Worm (Caenorhabditis elegans): Measurements from ENCODE around the gene K10D11.4.

K10D11.4 gene

DNA sequence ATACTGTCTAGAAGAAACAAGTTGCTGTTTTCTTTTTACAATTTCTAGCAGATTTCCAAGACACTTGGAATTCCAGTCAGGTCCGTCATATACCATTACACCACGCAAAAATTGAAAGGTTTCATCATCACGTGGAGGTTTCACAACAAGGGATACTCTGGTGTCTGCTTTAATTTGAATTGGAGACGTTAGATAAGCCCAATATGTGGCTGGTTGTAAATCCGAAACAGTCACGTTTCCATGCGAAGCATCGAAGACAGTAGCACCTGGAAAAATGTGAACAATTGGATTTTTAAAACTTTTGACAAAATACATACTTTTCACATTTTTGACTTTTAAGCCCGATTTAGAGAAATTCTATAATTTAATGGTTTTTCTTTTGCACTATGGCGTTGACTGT, 3.6 kb downstream of the K10D11.4 start:
- TF ChIP-seq W03F9.2 (tag; optimal IDR thresholded peaks at IDR 0.05) (no peak), him-1 (tag; optimal IDR thresholded peaks at IDR 0.05) (no peak), dao-5 (tag; optimal IDR thresholded peaks at IDR 0.05) (no peak)

- no peak for TF ChIP-seq him-1 (tag; optimal IDR thresholded peaks at IDR 0.05)
- no peak for TF ChIP-seq dao-5 (tag; optimal IDR thresholded peaks at IDR 0.05)
- TF ChIP-seq W03F9.2 (tag; optimal IDR thresholded peaks at IDR 0.05), result no peak
These were observed 4.9 kb downstream of the K10D11.4 start, which contains the start of gene K10D11.6 for ce11 chrIV:12989355-12989754. TSS of gene K10D11.6 (minus strand) at chrIV:12989455.

DNA sequence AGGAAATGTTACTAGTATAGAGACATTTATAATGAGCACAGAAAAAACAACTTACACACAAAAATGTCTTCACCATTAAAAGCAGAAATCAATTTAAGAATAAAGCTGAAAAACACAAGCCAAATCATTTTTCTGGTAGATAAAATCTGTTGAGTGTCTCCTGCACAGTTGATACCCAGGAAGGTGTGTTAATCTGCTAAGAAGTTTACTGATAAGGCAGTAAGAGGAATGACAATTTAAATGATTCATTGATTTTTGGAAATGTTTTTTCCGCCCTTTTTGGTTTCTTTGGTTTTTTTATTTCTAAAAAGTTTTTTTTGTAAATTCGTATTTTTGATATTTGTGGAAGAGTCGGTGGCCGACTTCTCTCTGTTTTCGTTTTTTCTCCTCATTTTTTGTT, 8.3 kb downstream of the K10D11.4 start, which contains the start of gene K10D11.3:
TSS of gene K10D11.3 (minus strand) at position 174 of the 400 bp plus-strand sequence.
- TF ChIP-seq W03F9.2 (tag; optimal IDR thresholded peaks at IDR 0.05) (no peak), him-1 (tag; optimal IDR thresholded peaks at IDR 0.05) (no peak), dao-5 (tag; optimal IDR thresholded peaks at IDR 0.05) (no peak)

ce11 chrIV:12978307-12979036, 15.8 kb downstream of the K10D11.4 start, which contains the start of gene K10D11.2:
TSS of gene K10D11.2 (plus strand) at chrIV:12978986.
- no peak for TF ChIP-seq dao-5 (tag; optimal IDR thresholded peaks at IDR 0.05)
- TF ChIP-seq W03F9.2 (tag; optimal IDR thresholded peaks at IDR 0.05), result no peak
- TF ChIP-seq him-1 (tag; optimal IDR thresholded peaks at IDR 0.05), result no peak

DNA sequence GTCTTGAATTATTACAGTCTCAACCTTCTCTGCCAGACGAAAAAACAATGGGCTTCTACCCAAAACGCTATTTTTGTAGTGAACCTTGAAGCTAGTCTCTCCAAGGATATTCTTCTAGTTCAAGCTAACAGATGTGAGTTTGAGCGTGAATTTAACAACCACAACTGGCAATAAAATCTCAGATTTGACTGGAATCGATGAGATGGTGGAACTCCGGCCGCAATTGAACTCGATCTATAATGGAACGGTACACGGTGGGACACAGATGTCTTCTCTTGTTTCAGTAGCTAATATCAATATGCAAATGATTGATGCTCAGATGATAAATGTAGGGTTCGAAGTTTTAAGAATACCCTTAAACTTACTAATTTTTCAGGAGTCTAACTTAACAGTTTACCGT, 16.6 kb downstream of the K10D11.4 start:
- TF ChIP-seq him-1 (tag; optimal IDR thresholded peaks at IDR 0.05) (no peak), W03F9.2 (tag; optimal IDR thresholded peaks at IDR 0.05) (no peak), dao-5 (tag; optimal IDR thresholded peaks at IDR 0.05) (no peak)

DNA sequence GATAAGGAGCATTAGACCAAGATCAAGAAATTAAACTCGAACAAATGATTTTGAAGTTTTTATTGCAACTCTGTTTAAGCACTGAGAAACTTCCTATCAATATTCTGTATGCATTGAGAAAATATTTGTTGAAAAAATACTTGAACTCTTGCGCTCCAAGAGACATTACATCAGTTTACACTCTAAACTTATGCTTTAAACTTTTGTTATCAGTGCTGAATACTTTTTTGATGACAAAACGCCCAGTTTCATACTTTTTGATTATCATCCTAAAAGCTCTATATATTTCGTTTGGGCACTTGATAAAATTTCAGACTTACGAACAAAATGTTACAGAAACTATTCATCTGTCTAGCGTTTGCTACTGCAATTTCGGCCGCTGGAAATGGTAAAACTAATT, 18.3 kb downstream of the K10D11.4 start, which contains the start of gene dod-17:
TSS of gene dod-17 (plus strand) at position 323 of the 400 bp plus-strand sequence.
- TF ChIP-seq him-1 (tag; optimal IDR thresholded peaks at IDR 0.05) (no peak), W03F9.2 (tag; optimal IDR thresholded peaks at IDR 0.05) (no peak), dao-5 (tag; optimal IDR thresholded peaks at IDR 0.05) (no peak)

ce11 chrIV:12973336-12973735, 20.9 kb downstream of the K10D11.4 start, which contains the start of gene F55G11.4:
TSS of gene F55G11.4 (plus strand) at chrIV:12973624.
- TF ChIP-seq him-1 (tag; optimal IDR thresholded peaks at IDR 0.05), result no peak
- no peak for TF ChIP-seq dao-5 (tag; optimal IDR thresholded peaks at IDR 0.05)
- no peak for TF ChIP-seq W03F9.2 (tag; optimal IDR thresholded peaks at IDR 0.05)

ce11 chrIV:12972780-12973179, 21.5 kb downstream of the K10D11.4 start:
- TF ChIP-seq W03F9.2 (tag; optimal IDR thresholded peaks at IDR 0.05) (no peak), him-1 (tag; optimal IDR thresholded peaks at IDR 0.05) (no peak), dao-5 (tag; optimal IDR thresholded peaks at IDR 0.05) (no peak)

DNA sequence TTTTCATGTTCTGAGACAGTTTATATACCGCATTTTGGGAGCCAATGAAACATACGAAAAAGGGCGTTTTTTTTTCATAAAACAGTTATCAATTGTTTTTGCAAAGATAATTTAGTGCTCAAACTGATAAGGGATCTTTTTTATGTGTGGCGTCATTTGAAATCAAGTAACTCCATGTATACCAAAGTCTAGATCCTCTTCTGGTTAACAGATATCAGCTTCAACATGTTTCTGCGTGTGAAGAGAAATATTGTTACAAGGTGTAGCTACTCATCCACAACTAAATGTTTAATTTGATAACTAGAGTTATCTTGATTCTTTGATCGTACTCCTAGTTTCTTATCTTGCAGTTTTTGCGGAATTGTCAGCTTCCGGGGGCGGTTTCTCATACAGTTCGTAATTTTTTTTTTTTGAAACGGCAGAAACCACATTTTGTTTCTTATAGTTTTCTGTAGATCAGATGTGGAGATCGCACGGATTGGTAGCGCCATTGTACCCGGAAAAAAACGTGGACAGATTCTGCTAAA, 22.2 kb downstream of the K10D11.4 start:
- TF ChIP-seq dao-5 (tag; optimal IDR thresholded peaks at IDR 0.05) (no peak), him-1 (tag; optimal IDR thresholded peaks at IDR 0.05) (no peak), W03F9.2 (tag; optimal IDR thresholded peaks at IDR 0.05) (no peak)

ce11 chrIV:12969141-12969540, 25.1 kb downstream of the K10D11.4 start, which contains the start of gene F55G11.2:
TSS of gene F55G11.2 (minus strand) at chrIV:12969289.
- no peak for TF ChIP-seq him-1 (tag; optimal IDR thresholded peaks at IDR 0.05)
- TF ChIP-seq dao-5 (tag; optimal IDR thresholded peaks at IDR 0.05), result no peak
- no peak for TF ChIP-seq W03F9.2 (tag; optimal IDR thresholded peaks at IDR 0.05)

DNA sequence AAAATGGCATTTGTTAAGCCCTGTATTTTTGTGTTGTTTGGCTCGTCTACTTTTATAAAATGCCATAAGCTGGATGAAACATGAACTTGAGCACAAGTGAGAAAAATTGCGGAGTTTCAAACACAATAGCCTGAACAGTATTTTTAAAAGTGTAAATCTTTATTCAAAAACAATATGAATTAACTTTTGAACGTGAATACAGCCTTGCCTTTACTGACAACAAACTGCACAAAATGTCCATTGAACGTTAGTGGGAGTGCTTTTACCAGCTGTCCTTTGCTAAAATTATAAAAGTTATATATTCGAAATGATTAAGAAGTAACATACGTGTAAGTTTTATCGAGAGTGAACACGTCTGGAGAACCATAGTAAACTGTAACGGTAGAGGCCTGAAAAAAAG, 27.0 kb downstream of the K10D11.4 start:
- TF ChIP-seq W03F9.2 (tag; optimal IDR thresholded peaks at IDR 0.05), result no peak
- no peak for TF ChIP-seq dao-5 (tag; optimal IDR thresholded peaks at IDR 0.05)
- TF ChIP-seq him-1 (tag; optimal IDR thresholded peaks at IDR 0.05), result no peak

- no peak for TF ChIP-seq him-1 (tag; optimal IDR thresholded peaks at IDR 0.05)
- TF ChIP-seq W03F9.2 (tag; optimal IDR thresholded peaks at IDR 0.05), result no peak
- no peak for TF ChIP-seq dao-5 (tag; optimal IDR thresholded peaks at IDR 0.05)
These were observed 29.2 kb downstream of the K10D11.4 start, which contains the start of gene dod-22 for ce11 chrIV:12965074-12965473. TSS of gene dod-22 (plus strand) at chrIV:12965374.

DNA sequence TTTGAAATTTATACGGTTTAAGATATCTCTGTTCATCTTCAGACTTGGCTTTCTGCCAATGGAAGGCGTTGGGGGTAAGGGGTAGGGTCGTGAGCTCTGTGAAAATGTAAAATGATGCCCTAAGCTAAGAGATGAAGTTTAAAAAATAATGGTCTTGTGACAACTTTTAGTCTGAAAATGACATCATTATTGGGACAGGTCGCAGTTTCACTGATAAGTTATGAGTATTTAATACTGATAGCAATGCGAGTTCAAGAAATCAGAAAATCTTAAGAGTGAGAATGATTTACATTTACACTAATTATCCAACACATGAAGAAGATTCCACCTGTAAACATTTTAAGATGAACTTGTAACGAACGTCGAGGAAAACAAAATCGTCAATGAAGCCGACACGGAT, 29.6 kb downstream of the K10D11.4 start:
- TF ChIP-seq him-1 (tag; optimal IDR thresholded peaks at IDR 0.05), result no peak
- TF ChIP-seq W03F9.2 (tag; optimal IDR thresholded peaks at IDR 0.05), result no peak
- TF ChIP-seq dao-5 (tag; optimal IDR thresholded peaks at IDR 0.05), result no peak

DNA sequence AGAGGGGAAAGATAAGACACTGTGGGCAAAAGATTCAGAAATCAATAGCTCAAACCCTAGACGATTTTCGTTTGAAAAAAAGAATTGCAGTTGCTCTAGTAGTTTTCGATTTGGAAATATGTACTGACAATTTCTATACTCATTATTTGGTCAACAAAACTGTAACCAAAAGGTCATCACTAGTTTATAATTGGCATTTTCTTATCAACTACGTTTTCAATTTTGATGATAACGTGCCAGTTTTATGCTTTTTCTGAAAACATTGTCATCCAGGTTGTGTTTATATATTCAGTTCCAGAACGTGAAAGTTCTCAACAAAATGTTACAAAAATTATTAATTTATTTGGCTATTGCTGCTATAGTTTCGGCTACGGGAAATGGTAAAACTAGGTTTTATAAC, 31.7 kb downstream of the K10D11.4 start, which contains the start of gene F55G11.8:
TSS of gene F55G11.8 (plus strand) at position 245 of the 400 bp plus-strand sequence.
- TF ChIP-seq dao-5 (tag; optimal IDR thresholded peaks at IDR 0.05) (no peak), him-1 (tag; optimal IDR thresholded peaks at IDR 0.05) (no peak), W03F9.2 (tag; optimal IDR thresholded peaks at IDR 0.05) (no peak)

Measured in whole organism, L4/young adult.